Worm (Caenorhabditis elegans): ENCODE results near the gene M117.6.

Gene M117.6

DNA sequence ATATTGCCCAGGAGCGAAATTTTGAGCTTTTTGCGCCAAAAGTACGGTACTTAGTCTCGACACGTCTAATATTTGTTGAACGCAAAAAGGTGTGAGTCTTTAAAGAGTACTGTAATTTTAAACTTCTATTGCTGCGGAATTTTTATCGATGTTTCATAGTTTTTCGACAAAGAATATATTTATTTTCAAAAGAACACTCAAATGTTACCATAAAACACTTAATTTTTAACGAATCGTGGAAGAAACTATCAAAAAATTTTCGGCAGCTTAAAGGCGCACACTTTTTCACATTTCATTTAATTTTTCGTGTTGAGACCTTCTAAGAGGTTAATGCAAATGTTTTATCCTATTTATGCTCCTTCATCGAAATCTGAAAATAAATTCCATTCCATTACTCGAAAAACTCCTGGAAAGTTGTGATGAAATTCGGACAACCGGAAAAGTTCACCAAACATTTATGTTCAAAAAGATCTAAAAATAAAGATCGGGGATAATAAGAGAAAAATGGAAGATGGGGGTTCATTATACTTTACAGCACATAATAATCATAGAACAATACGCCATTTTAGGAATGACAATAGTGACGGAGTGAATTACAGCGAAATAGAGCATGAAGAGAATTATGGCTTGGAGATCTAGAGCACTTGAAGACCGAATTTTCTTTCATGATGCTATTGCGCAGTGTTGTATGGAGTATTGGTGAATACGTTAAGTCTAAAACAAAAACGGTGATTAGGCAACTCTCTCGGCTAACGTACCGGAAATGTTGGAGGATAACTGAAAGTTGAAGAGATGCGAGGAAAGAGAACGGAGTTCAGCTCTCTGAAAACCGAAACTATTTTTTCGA, 7.6 kb downstream of the M117.6 start (continued):
- TF ChIP-seq lsy-2 (tag; optimal IDR thresholded peaks at IDR 0.05) (peak in 1 of 2 experiments; percentile 22), ztf-11 (tag; optimal IDR thresholded peaks at IDR 0.05) (no peak)

DNA sequence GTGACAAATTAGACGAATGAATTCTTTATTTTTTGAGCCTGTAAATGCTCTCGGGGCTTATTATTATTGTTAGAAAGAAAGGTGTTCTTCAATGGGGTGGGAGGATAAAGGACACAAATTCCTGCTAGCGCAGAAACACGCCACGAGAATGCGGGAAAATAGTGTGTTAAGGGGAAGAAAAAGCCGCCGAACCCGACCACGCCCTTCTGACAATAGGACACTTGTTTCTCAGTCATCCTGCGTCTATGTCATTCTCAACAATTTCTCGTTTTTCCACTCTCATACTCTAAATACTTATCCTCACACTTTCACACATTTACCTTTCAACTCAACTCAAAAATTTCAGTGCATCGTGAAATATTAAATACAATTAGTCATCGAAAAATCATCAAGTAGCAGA, 14.0 kb downstream of the M117.6 start, which contains the start of gene M117.1:
M117.1 (plus strand) TSS at position 347 of the 400 bp plus-strand sequence.
- TF ChIP-seq C04F5.9 (tag; optimal IDR thresholded peaks at IDR 0.05) (no peak), tbx-2 (tag; optimal IDR thresholded peaks at IDR 0.05) (peak; percentile 13), rnt-1 (tag; optimal IDR thresholded peaks at IDR 0.05) (peak; percentile 4), nhr-28 (tag; optimal IDR thresholded peaks at IDR 0.05) (no peak), snpc-4 (tag; optimal IDR thresholded peaks at IDR 0.05) (no peak), pax-3 (tag; optimal IDR thresholded peaks at IDR 0.05) (no peak), tlp-1 (tag; optimal IDR thresholded peaks at IDR 0.05) (no peak), ceh-82 (tag; optimal IDR thresholded peaks at IDR 0.05) (no peak), blmp-1 (tag; optimal IDR thresholded peaks at IDR 0.05) (peak; percentile 13), ceh-63 (GFP tag; optimal IDR thresholded peaks at IDR 0.05) (no peak), lir-3 (tag; optimal IDR thresholded peaks at IDR 0.05; ENCODE audit: poor library complexity) (no peak), nhr-47 (tag; optimal IDR thresholded peaks at IDR 0.05) (no peak), unc-86 (tag; optimal IDR thresholded peaks at IDR 0.05) (no peak), ets-5 (GFP tag; IDR thresholded peaks at IDR 0.05) (no peak), lin-14 (GFP tag; optimal IDR thresholded peaks at IDR 0.05) (peak; percentile 53), efl-3 (GFP tag; optimal IDR thresholded peaks at IDR 0.05) (no peak), unc-130 (tag; optimal IDR thresholded peaks at IDR 0.05) (no peak), nhr-11 (tag; optimal IDR thresholded peaks at IDR 0.05) (no peak), C16A3.4 (tag; optimal IDR thresholded peaks at IDR 0.05) (no peak), ceh-8 (GFP tag; optimal IDR thresholded peaks at IDR 0.05) (no peak), unc-62 (GFP tag; optimal IDR thresholded peaks at IDR 0.05) (no peak), irx-1 (tag; optimal IDR thresholded peaks at IDR 0.05) (no peak)

DNA sequence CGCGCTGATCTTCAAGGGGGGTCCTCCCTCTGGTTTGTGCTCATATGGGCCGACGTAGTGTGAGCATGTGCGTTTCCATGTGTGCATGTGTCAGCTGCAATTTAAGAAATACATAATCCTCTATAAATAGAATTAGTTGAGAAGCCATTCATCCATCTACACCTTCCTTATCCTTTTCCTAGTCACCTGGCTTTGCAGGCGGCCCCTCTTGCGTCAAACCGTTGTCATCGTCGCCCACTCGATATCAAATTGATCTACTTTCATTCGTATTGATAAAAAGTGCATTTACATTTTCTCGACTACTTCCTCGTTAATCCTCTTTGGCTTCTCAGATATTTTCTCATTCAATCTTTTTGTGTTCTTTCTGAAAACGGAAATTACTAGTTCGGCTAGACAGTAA, 15.9 kb downstream of the M117.6 start:
- TF ChIP-seq lsy-2 (tag; optimal IDR thresholded peaks at IDR 0.05) (no peak), sox-4 (tag; optimal IDR thresholded peaks at IDR 0.05) (peak; percentile 23), lin-35 (GFP tag; optimal IDR thresholded peaks at IDR 0.05) (no peak), ceh-82 (tag; optimal IDR thresholded peaks at IDR 0.05) (peak in 1 of 3 experiments; percentile 8), nhr-47 (tag; optimal IDR thresholded peaks at IDR 0.05) (peak; percentile 45), hpl-2 (GFP tag; optimal IDR thresholded peaks at IDR 0.05) (no peak), skn-1 (tag; optimal IDR thresholded peaks at IDR 0.05) (no peak), fkh-8 (tag; optimal IDR thresholded peaks at IDR 0.05) (peak; percentile 66), lin-13 (GFP tag; optimal IDR thresholded peaks at IDR 0.05) (no peak), C34B4.2 (tag; optimal IDR thresholded peaks at IDR 0.05) (no peak), nhr-71 (tag; optimal IDR thresholded peaks at IDR 0.05) (peak; percentile 49), dsc-1 (tag; optimal IDR thresholded peaks at IDR 0.05) (peak; percentile 88)

- peak; percentile 36 for TF ChIP-seq snpc-4 (tag; optimal IDR thresholded peaks at IDR 0.05)
- no peak for TF ChIP-seq elt-2 (tag; optimal IDR thresholded peaks at IDR 0.05)
- peak; percentile 46 for TF ChIP-seq egl-13 (tag; optimal IDR thresholded peaks at IDR 0.05)
- peak; percentile 73 for TF ChIP-seq nhr-77 (tag; optimal IDR thresholded peaks at IDR 0.05)
- TF ChIP-seq mep-1 (tag; optimal IDR thresholded peaks at IDR 0.05): peak; percentile 88
- TF ChIP-seq Y116A8C.19 (tag; optimal IDR thresholded peaks at IDR 0.05; ENCODE audit: borderline replicate concordance): no peak
- peak; percentile 14 for TF ChIP-seq nhr-11 (tag; optimal IDR thresholded peaks at IDR 0.05)
- peak; percentile 72 for TF ChIP-seq fkh-10 (GFP tag; optimal IDR thresholded peaks at IDR 0.05)
- TF ChIP-seq zag-1 (tag; optimal IDR thresholded peaks at IDR 0.05): peak; percentile 76
- peak; percentile 60 for TF ChIP-seq C16A3.4 (tag; optimal IDR thresholded peaks at IDR 0.05)
- peak; percentile 77 to 87 for TF ChIP-seq lsy-2 (tag; optimal IDR thresholded peaks at IDR 0.05)
- peak; percentile 89 for TF ChIP-seq fkh-8 (tag; optimal IDR thresholded peaks at IDR 0.05)
- no peak for TF ChIP-seq lin-15B (tag; optimal IDR thresholded peaks at IDR 0.05)
- TF ChIP-seq nhr-47 (tag; optimal IDR thresholded peaks at IDR 0.05): peak; percentile 78
- peak; percentile 82 for TF ChIP-seq nhr-85 (tag)
- peak; percentile 87 for TF ChIP-seq snu-23 (GFP tag; optimal IDR thresholded peaks at IDR 0.05)
- peak; percentile 27 to 49 (median 46) for TF ChIP-seq dpl-1 (GFP tag; optimal IDR thresholded peaks at IDR 0.05)
- peak; percentile 66 for TF ChIP-seq fos-1 (tag; optimal IDR thresholded peaks at IDR 0.05)
- TF ChIP-seq lin-39 (tag; optimal IDR thresholded peaks at IDR 0.05): peak; percentile 21
Measured at ce11 chrIV:11809708-11810114, 18.2 kb downstream of the M117.6 start.
